Fruit fly (Drosophila melanogaster): ENCODE measurements around the gene smog.

Gene smog

dm6 chr2L:4820448-4821318 lies 32.0 kb upstream of the smog start (continued):
- TF ChIP-seq Hmx (GFP tag; optimal IDR thresholded peaks at IDR 0.05) (no peak), CG14860 (GFP tag; IDR thresholded peaks at IDR 0.05; ENCODE audit: partially characterized antibody) (no peak), CG34376 (GFP tag; optimal IDR thresholded peaks at IDR 0.05) (no peak), hth (optimal IDR thresholded peaks at IDR 0.05) (no peak), CG12299 (tag; optimal IDR thresholded peaks at IDR 0.05) (no peak), CG7963 (GFP tag; IDR thresholded peaks at IDR 0.05; ENCODE audit: partially characterized antibody) (no peak), CG17359 (tag; optimal IDR thresholded peaks at IDR 0.05) (peak; percentile 1), NC2β (GFP tag; optimal IDR thresholded peaks at IDR 0.05) (peak; percentile 15), CG5180 (GFP tag; optimal IDR thresholded peaks at IDR 0.05) (no peak), Ets65A (GFP tag) (peak; percentile 92), CG12769 (tag; optimal IDR thresholded peaks at IDR 0.05) (peak; percentile 68), phol (tag; optimal IDR thresholded peaks at IDR 0.05) (peak; percentile 56), Oli (tag; optimal IDR thresholded peaks at IDR 0.05) (peak; percentile 57), CG8359 (GFP tag; optimal IDR thresholded peaks at IDR 0.05; ENCODE audit: borderline replicate concordance) (peak; percentile 0), CG4707 (GFP tag; optimal IDR thresholded peaks at IDR 0.05) (no peak), tx (GFP tag; optimal IDR thresholded peaks at IDR 0.05) (no peak), mam (GFP tag; optimal IDR thresholded peaks at IDR 0.05) (peak; percentile 36), CG7556 (GFP tag; optimal IDR thresholded peaks at IDR 0.05) (no peak), Abd-B (GFP tag; optimal IDR thresholded peaks at IDR 0.05) (no peak), Ravus (GFP tag; IDR thresholded peaks at IDR 0.05) (no peak), wek (GFP tag; optimal IDR thresholded peaks at IDR 0.05) (no peak), sqz (GFP tag; optimal IDR thresholded peaks at IDR 0.05) (no peak), CG16863 (GFP tag; optimal IDR thresholded peaks at IDR 0.05) (peak; percentile 53), z (GFP tag; IDR thresholded peaks at IDR 0.05) (no peak), CoRest (tag; optimal IDR thresholded peaks at IDR 0.05) (no peak), CG31441 (GFP tag; IDR thresholded peaks at IDR 0.05) (peak; percentile 67; the same call in 1 of the 2 replicates), CG5245 (GFP tag; optimal IDR thresholded peaks at IDR 0.05) (no peak), esg (GFP tag; conservative IDR thresholded peaks at IDR 0.05) (peak; percentile 49; the same call in 1 of the 2 replicates), CG6765 (GFP tag; optimal IDR thresholded peaks at IDR 0.05) (no peak), ems (GFP tag; optimal IDR thresholded peaks at IDR 0.05) (peak; percentile 40), CG3726 (GFP tag; IDR thresholded peaks at IDR 0.05) (no peak), Sry-β (GFP tag; optimal IDR thresholded peaks at IDR 0.05) (no peak), kay (GFP tag; optimal IDR thresholded peaks at IDR 0.05) (no peak), Atf3 (GFP tag; optimal IDR thresholded peaks at IDR 0.05) (no peak), HHEX (GFP tag; optimal IDR thresholded peaks at IDR 0.05) (peak; percentile 21), hbn (GFP tag; IDR thresholded peaks at IDR 0.05; ENCODE audit: partially characterized antibody) (no peak), Ets97D (GFP tag; optimal IDR thresholded peaks at IDR 0.05) (no peak), CG15514 (GFP tag; optimal IDR thresholded peaks at IDR 0.05) (no peak), CG8478 (optimal IDR thresholded peaks at IDR 0.05) (no peak), C15 (GFP tag; IDR thresholded peaks at IDR 0.05) (no peak), zen (tag; optimal IDR thresholded peaks at IDR 0.05) (peak; percentile 79), CG15073 (GFP tag; optimal IDR thresholded peaks at IDR 0.05) (no peak), ssp (GFP tag; IDR thresholded peaks at IDR 0.05) (no peak; the same call in 1 of the 2 replicates), az2 (GFP tag; optimal IDR thresholded peaks at IDR 0.05) (peak; percentile 66), Chrac-16 (GFP tag; optimal IDR thresholded peaks at IDR 0.05) (peak; percentile 41), nom (GFP tag; optimal IDR thresholded peaks at IDR 0.05) (peak; percentile 5), ranshi (GFP tag; IDR thresholded peaks at IDR 0.05) (peak; percentile 40; the same call in 1 of the 2 replicates), tup (GFP tag; optimal IDR thresholded peaks at IDR 0.05) (no peak), ato (GFP tag; IDR thresholded peaks at IDR 0.05; ENCODE audit: partially characterized antibody) (no peak)
